Fruit fly (Drosophila melanogaster) whole organism, pupa: ENCODE results near the gene neo.

Experiments used
- CG12605 ChIP-seq: fragments of 200-800 bp; sonication (Bioruptor generic); IDR thresholded peaks from 2 replicates; pipeline ENCODE4 v1.3.6; 2022; ENCODE audit warnings: missing biosample characterization, missing genetic modification characterization
- CG13204 ChIP-seq: fragments of 200-800 bp; sonication (Bioruptor generic); optimal IDR thresholded peaks from 2 replicates; lab custom pipeline; 2018; ENCODE audit warnings: missing biosample characterization, mild to moderate bottlenecking, missing genetic modification characterization, moderate library complexity
- CG15710 ChIP-seq: fragments of 200-800 bp; sonication (Bioruptor generic); optimal IDR thresholded peaks from 2 replicates; lab custom pipeline; 2018; ENCODE audit warnings: missing biosample characterization, mild to moderate bottlenecking, missing genetic modification characterization, moderate library complexity
- CG17806 ChIP-seq: fragments of 200-800 bp; sonication (Bioruptor generic); optimal IDR thresholded peaks from 2 replicates; lab custom pipeline; 2018; ENCODE audit warnings: missing biosample characterization, mild to moderate bottlenecking, missing genetic modification characterization, moderate library complexity
- CG32121 ChIP-seq: fragments of 200-800 bp; sonication (Bioruptor generic); IDR thresholded peaks from 2 replicates; pipeline ENCODE4 v1.3.6; 2022; ENCODE audit warnings: missing biosample characterization, missing genetic modification characterization
- CG34367 ChIP-seq: fragments of 200-800 bp; sonication (Bioruptor generic); optimal IDR thresholded peaks from 2 replicates; lab custom pipeline; 2018; ENCODE audit warnings: missing biosample characterization, mild to moderate bottlenecking, missing genetic modification characterization
- CG8301 ChIP-seq: fragments of 200-800 bp; sonication (Bioruptor generic); optimal IDR thresholded peaks from 2 replicates; lab custom pipeline; 2018; ENCODE audit warnings: missing biosample characterization, mild to moderate bottlenecking, missing genetic modification characterization
- EcR ChIP-seq: fragments of 200-800 bp; sonication (Bioruptor generic); optimal IDR thresholded peaks from 3 replicates; lab custom pipeline; 2019; ENCODE audit warnings: missing biosample characterization, missing genetic modification characterization, mild to moderate bottlenecking, moderate library complexity, missing genetic modification reagents
- Ets98B ChIP-seq: fragments of 200-800 bp; sonication (Bioruptor generic); IDR thresholded peaks from 2 replicates; pipeline ENCODE4 v1.3.6; 2022; ENCODE audit warnings: missing biosample characterization, missing genetic modification characterization
- Pif1B ChIP-seq: fragments of 200-800 bp; sonication (Bioruptor generic); optimal IDR thresholded peaks from 3 replicates; lab custom pipeline; 2016; ENCODE audit warnings: missing biosample characterization, missing genetic modification characterization
- Snoo ChIP-seq: fragments of 200-800 bp; sonication (Bioruptor generic); optimal IDR thresholded peaks from 3 replicates; lab custom pipeline; 2017; ENCODE audit warnings: missing biosample characterization, mild to moderate bottlenecking, missing genetic modification characterization, inconsistent platforms

dm6 chr3R:29841293-29841791, 22.4 kb downstream of the neo start, which contains the start of gene Cad99C:
- TF ChIP-seq Snoo (peak; percentile 11), CG32121 (0 out of 2 replicates have a peak, but pooled peaks have one; percentile 46), CG13204 (GFP tag; lab: Kevin White, UChicago) (peak; percentile 18), Pif1B (GFP tag; lab: Kevin White, UChicago) (no peak), CG8301 (no peak), CG15710 (tag; lab: Kevin White, UChicago) (no peak), Ets98B (GFP tag; lab: Robert Waterston, UW) (peak; percentile 52), CG17806 (tag; lab: Kevin White, UChicago) (no peak), EcR (GFP tag; lab: Kevin White, UChicago) (peak; percentile 61), CG34367 (tag; lab: Kevin White, UChicago) (no peak), CG12605 (GFP tag; lab: Robert Waterston, UW) (peak; percentile 55; the same call in 1 of the 2 replicates)
